Worm (Caenorhabditis elegans) whole organism, early embryonic: ENCODE data around the gene M01B2.10.

Experiments used
- aly-1 ChIP-seq: sonication (generic microtip); optimal IDR thresholded peaks from 2 replicates; lab custom pipeline; 2016; ENCODE audit warnings: missing genetic modification characterization, missing compliant biosample characterization
- ama-1 ChIP-seq: fragments of 150-350 bp; optimal IDR thresholded peaks from 2 replicates; lab custom pipeline; 2014
- ceh-13 ChIP-seq: fragments of 200-800 bp; sonication (Bioruptor generic); optimal IDR thresholded peaks from 2 replicates; lab custom pipeline; 2018; ENCODE audit warnings: mild to moderate bottlenecking, missing genetic modification characterization, missing compliant biosample characterization
- ceh-36 ChIP-seq: sonication (generic microtip); optimal IDR thresholded peaks from 2 replicates; lab custom pipeline; 2016; ENCODE audit warnings: missing genetic modification characterization, inconsistent platforms, missing compliant biosample characterization
- ets-7 ChIP-seq: sonication (generic microtip); optimal IDR thresholded peaks from 2 replicates; lab custom pipeline; 2016; ENCODE audit warnings: missing genotype, missing genetic modification characterization, missing compliant biosample characterization
- hmbx-1 ChIP-seq: sonication (generic microtip); optimal IDR thresholded peaks from 2 replicates; lab custom pipeline; 2016; ENCODE audit warnings: mild to moderate bottlenecking, missing genetic modification characterization, missing compliant biosample characterization
- sea-1 ChIP-seq: fragments of 200-800 bp; sonication (Bioruptor generic); conservative IDR thresholded peaks from 2 replicates; pipeline ENCODE4 v1.3.6; 2022; ENCODE audit warnings: missing genetic modification characterization, missing compliant biosample characterization
- tbx-37 ChIP-seq: fragments of 200-800 bp; sonication (Bioruptor generic); conservative IDR thresholded peaks from 2 replicates; pipeline ENCODE4 v1.3.6; 2022; ENCODE audit warnings: missing genetic modification reagents, missing genetic modification characterization, missing compliant biosample characterization

DNA sequence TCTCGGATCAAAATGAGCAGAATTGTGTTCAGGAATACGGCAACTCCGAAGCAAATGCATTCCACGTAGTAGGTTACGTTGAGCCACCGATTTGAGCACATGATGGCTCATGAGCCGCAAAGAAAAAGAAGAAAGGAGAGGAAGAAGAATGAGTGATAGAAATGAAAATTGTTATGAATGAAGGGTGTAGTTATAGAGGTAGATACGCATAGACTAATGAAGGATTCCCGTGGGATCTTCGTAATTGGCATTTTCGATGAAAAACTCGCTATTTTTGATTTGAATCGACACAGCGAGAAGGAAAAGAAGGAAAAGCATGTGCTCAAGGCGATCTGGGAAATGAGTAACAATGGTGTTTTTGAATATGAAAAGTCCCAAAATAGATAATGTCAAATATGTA lies 31.6 kb upstream of the M01B2.10 start, which contains the start of gene str-96:
- no peak for TF ChIP-seq tbx-37 (GFP tag; lab: Robert Waterston, UW)
- no peak for TF ChIP-seq ceh-36 (tag; lab: Kevin White, UChicago)
- no peak for TF ChIP-seq hmbx-1
- TF ChIP-seq ceh-13 (GFP tag; lab: Kevin White, UChicago), result no peak
- TF ChIP-seq ama-1 (lab: Kevin White, UChicago), result no peak
- no peak for TF ChIP-seq ets-7 (tag; lab: Kevin White, UChicago)
- no peak for TF ChIP-seq aly-1 (tag; lab: Kevin White, UChicago)
- no peak for TF ChIP-seq sea-1 (GFP tag; lab: Robert Waterston, UW)
